Fruit fly (Drosophila melanogaster): ENCODE results near the gene CG13058.

- peak; percentile 32 for TF ChIP-seq CG5204 (GFP tag; optimal IDR thresholded peaks at IDR 0.05)
- TF ChIP-seq CG33017 (tag; optimal IDR thresholded peaks at IDR 0.05) = no peak
- no peak for TF ChIP-seq cnc (optimal IDR thresholded peaks at IDR 0.05)
- TF ChIP-seq Crg-1 (GFP tag; optimal IDR thresholded peaks at IDR 0.05) = no peak
- no peak for TF ChIP-seq kay (GFP tag; ENCODE audit: borderline replicate concordance)
- no peak for TF ChIP-seq CG7045 (GFP tag; optimal IDR thresholded peaks at IDR 0.05)
- no peak for TF ChIP-seq CG11617 (GFP tag; optimal IDR thresholded peaks at IDR 0.05)
These were observed 18.7 kb upstream of the CG13058 start for dm6 chr3L:16309972-16310371.
